Worm (Caenorhabditis elegans) whole organism, L4/young adult: ENCODE measurements around the gene srd-51.

Experiments
- W03F9.2 ChIP-seq: fragments of 150-350 bp; optimal IDR thresholded peaks from 2 replicates; lab custom pipeline; 2014; ENCODE audit warnings: missing biosample characterization, missing genetic modification characterization
- dao-5 ChIP-seq: sonication (generic microtip); optimal IDR thresholded peaks from 2 replicates; lab custom pipeline; 2016; ENCODE audit warnings: missing genotype, missing genetic modification characterization, moderate library complexity, missing compliant biosample characterization
- him-1 ChIP-seq: sonication (generic microtip); optimal IDR thresholded peaks from 2 replicates; lab custom pipeline; 2016; ENCODE audit warnings: missing genotype, missing genetic modification reagents, missing genetic modification characterization, missing compliant biosample characterization

srd-51 gene

ce11 chrX:13435116-13435515 is 49.6 kb downstream of the srd-51 start:
- TF ChIP-seq him-1 (tag; lab: Kevin White, UChicago): no peak
- no peak for TF ChIP-seq W03F9.2
- no peak for TF ChIP-seq dao-5 (tag; lab: Kevin White, UChicago)
